Fruit fly (Drosophila melanogaster) whole organism, embryonic: ENCODE measurements around the gene Ubqn.

Source experiments
- BEAF-32 ChIP-seq: fragments of 200-800 bp; sonication (Bioruptor generic); optimal IDR thresholded peaks from 3 replicates; lab custom pipeline; 2017; ENCODE audit warnings: missing biosample characterization, missing genetic modification characterization, mild to moderate bottlenecking, moderate library complexity, missing genetic modification reagents
- Bgb ChIP-seq: fragments of 200-800 bp; sonication (Bioruptor generic); IDR thresholded peaks from 2 replicates; pipeline ENCODE4 v1.3.6; 2022; ENCODE audit warnings: missing biosample characterization, missing genetic modification characterization; ENCODE audit not compliant: partially characterized antibody
- CG11695 ChIP-seq: fragments of 200-800 bp; sonication (Bioruptor generic); IDR thresholded peaks from 3 replicates; pipeline ENCODE4 v1.3.6; 2022; ENCODE audit warnings: missing biosample characterization, missing genetic modification characterization
- CG13424 ChIP-seq: fragments of 200-800 bp; sonication (Bioruptor generic); optimal IDR thresholded peaks from 2 replicates; lab custom pipeline; 2019; ENCODE audit warnings: missing biosample characterization, mild to moderate bottlenecking, missing genetic modification characterization, moderate library complexity
- CG15514 ChIP-seq: fragments of 200-800 bp; sonication (Bioruptor generic); optimal IDR thresholded peaks from 3 replicates; lab custom pipeline; 2017; ENCODE audit warnings: missing biosample characterization, missing genetic modification characterization, mild to moderate bottlenecking, moderate library complexity, missing genetic modification reagents
- CG17912 ChIP-seq: fragments of 200-800 bp; sonication (Bioruptor generic); optimal IDR thresholded peaks from 2 replicates; lab custom pipeline; 2018; ENCODE audit warnings: missing biosample characterization, mild to moderate bottlenecking, missing genetic modification characterization
- CG30020 ChIP-seq: fragments of 200-800 bp; optimal IDR thresholded peaks from 2 replicates; lab custom pipeline; 2019; ENCODE audit warnings: missing biosample characterization, mild to moderate bottlenecking, missing genetic modification characterization, moderate library complexity
- CG30403 ChIP-seq: fragments of 200-800 bp; sonication (Bioruptor generic); optimal IDR thresholded peaks from 3 replicates; lab custom pipeline; 2016; ENCODE audit warnings: missing biosample characterization, missing genetic modification characterization
- CG31365 ChIP-seq: fragments of 200-800 bp; sonication (Bioruptor generic); optimal IDR thresholded peaks from 2 replicates; lab custom pipeline; 2018; ENCODE audit warnings: missing biosample characterization, mild to moderate bottlenecking, missing genetic modification characterization
- CG5180 ChIP-seq: fragments of 200-800 bp; sonication (Bioruptor generic); optimal IDR thresholded peaks from 3 replicates; lab custom pipeline; 2017; ENCODE audit warnings: missing biosample characterization, missing genetic modification characterization, mild to moderate bottlenecking, moderate library complexity, missing genetic modification reagents
- CG5953 ChIP-seq: fragments of 200-800 bp; sonication (Bioruptor generic); IDR thresholded peaks from 2 replicates; pipeline ENCODE4 v1.3.6; 2022; ENCODE audit warnings: missing biosample characterization, missing genetic modification characterization
- CG7963 ChIP-seq: fragments of 200-800 bp; sonication (Bioruptor generic); IDR thresholded peaks from 3 replicates; pipeline ENCODE4 v1.3.6; 2022; ENCODE audit warnings: missing biosample characterization, missing genetic modification characterization; ENCODE audit not compliant: partially characterized antibody
- CG7987 ChIP-seq: fragments of 200-800 bp; sonication (Bioruptor generic); optimal IDR thresholded peaks from 2 replicates; lab custom pipeline; 2018; ENCODE audit warnings: missing biosample characterization, mild to moderate bottlenecking, missing genetic modification characterization, moderate library complexity
- CG8290 ChIP-seq, 3 experiments: fragments of 200-800 bp; sonication (Bioruptor generic); optimal IDR thresholded peaks; 2 replicates each; lab custom pipeline; 2016 to 2019; ENCODE audit warnings: missing biosample characterization in 3 of 3, missing genetic modification characterization in 3 of 3, mild to moderate bottlenecking in 2 of 3, moderate library complexity in 1 of 3
- CG8765 ChIP-seq: fragments of 200-800 bp; sonication (Bioruptor generic); IDR thresholded peaks from 2 replicates; pipeline ENCODE4 v1.3.6; 2022; ENCODE audit warnings: missing biosample characterization, missing genetic modification characterization
- Dp ChIP-seq: fragments of 200-800 bp; sonication (Bioruptor generic); optimal IDR thresholded peaks from 2 replicates; lab custom pipeline; 2018; ENCODE audit warnings: missing biosample characterization, mild to moderate bottlenecking, missing genetic modification characterization, moderate library complexity
- Dref ChIP-seq: fragments of 200-800 bp; sonication (Bioruptor generic); IDR thresholded peaks from 2 replicates; pipeline ENCODE4 v1.3.6; 2022; ENCODE audit warnings: missing biosample characterization, missing genetic modification characterization
- Ets65A ChIP-seq: fragments of 200-800 bp; sonication (Bioruptor generic); peaks from one replicate; lab custom pipeline; 2016; ENCODE audit warnings: missing biosample characterization, missing genetic modification characterization
- HLH54F ChIP-seq: fragments of 200-800 bp; sonication (Bioruptor generic); optimal IDR thresholded peaks from 3 replicates; lab custom pipeline; 2016; ENCODE audit warnings: missing biosample characterization, missing genetic modification characterization
- MBD-R2 ChIP-seq: fragments of 200-800 bp; sonication (Bioruptor generic); IDR thresholded peaks from 2 replicates; pipeline ENCODE4 v1.3.6; 2022; ENCODE audit warnings: missing biosample characterization, missing genetic modification characterization
- Myb ChIP-seq: fragments of 200-800 bp; sonication (Bioruptor generic); optimal IDR thresholded peaks from 2 replicates; lab custom pipeline; 2016; ENCODE audit warnings: missing biosample characterization, missing genetic modification characterization
- Neu2 ChIP-seq: fragments of 200-800 bp; sonication (Bioruptor generic); optimal IDR thresholded peaks from 3 replicates; lab custom pipeline; 2016; ENCODE audit warnings: missing biosample characterization, missing genetic modification characterization, borderline replicate concordance
- NfI ChIP-seq: fragments of 200-800 bp; sonication (Bioruptor generic); optimal IDR thresholded peaks from 3 replicates; lab custom pipeline; 2018; ENCODE audit warnings: missing biosample characterization, mild to moderate bottlenecking, missing genetic modification characterization, moderate library complexity
- Rfx ChIP-seq: fragments of 200-800 bp; sonication (Bioruptor generic); IDR thresholded peaks from 2 replicates; pipeline ENCODE4 v1.3.6; 2022; ENCODE audit warnings: missing biosample characterization, missing genetic modification characterization
- Side ChIP-seq: fragments of 200-800 bp; sonication (Bioruptor generic); optimal IDR thresholded peaks from 2 replicates; lab custom pipeline; 2016; ENCODE audit warnings: missing biosample characterization, missing genetic modification characterization
- amos ChIP-seq: fragments of 200-800 bp; sonication (Bioruptor generic); IDR thresholded peaks from 2 replicates; pipeline ENCODE4 v1.3.6; 2022; ENCODE audit warnings: missing biosample characterization, missing genetic modification characterization; ENCODE audit not compliant: partially characterized antibody
- cato ChIP-seq: fragments of 200-800 bp; sonication (Bioruptor generic); optimal IDR thresholded peaks from 2 replicates; lab custom pipeline; 2016; ENCODE audit warnings: missing biosample characterization, missing genetic modification characterization, borderline replicate concordance
- chif ChIP-seq, 2 experiments: fragments of 200-800 bp; sonication (Bioruptor generic); optimal IDR thresholded peaks; 3 replicates each; lab custom pipeline; 2016; ENCODE audit warnings: missing biosample characterization in 2 of 2, missing genetic modification characterization in 2 of 2
- ci ChIP-seq: fragments of 200-800 bp; sonication (Bioruptor generic); IDR thresholded peaks from 3 replicates; pipeline ENCODE4 v1.3.6; 2022; ENCODE audit warnings: missing biosample characterization, missing genetic modification characterization
- corto ChIP-seq: fragments of 200-800 bp; sonication (Bioruptor generic); optimal IDR thresholded peaks from 2 replicates; lab custom pipeline; 2016; ENCODE audit warnings: missing biosample characterization, mild to moderate bottlenecking, missing genetic modification characterization, moderate library complexity
- crc ChIP-seq: fragments of 200-800 bp; sonication (Bioruptor generic); optimal IDR thresholded peaks from 2 replicates; lab custom pipeline; 2016; ENCODE audit warnings: missing biosample characterization, missing genetic modification characterization
- fd3F ChIP-seq: fragments of 200-800 bp; sonication (Bioruptor generic); optimal IDR thresholded peaks from 2 replicates; lab custom pipeline; 2018; ENCODE audit warnings: missing biosample characterization, mild to moderate bottlenecking, missing genetic modification characterization, moderate library complexity
- hkb ChIP-seq, 2 experiments: fragments of 200-800 bp in 1 of 2; fragments of >200 bp in 1 of 2; sonication (Bioruptor generic) in 1 of 2; IDR thresholded peaks in 1 of 2; optimal IDR thresholded peaks in 1 of 2; 2 replicates each; pipeline versions ENCODE4 v1.3.6 to Lab custom; 2017 to 2022; ENCODE audit warnings: missing biosample characterization in 1 of 2, missing genetic modification characterization in 1 of 2
- lmd ChIP-seq: fragments of 200-800 bp; sonication (Bioruptor generic); IDR thresholded peaks from 2 replicates; pipeline ENCODE4 v1.3.6; 2022; ENCODE audit warnings: missing biosample characterization, missing genetic modification characterization
- mam ChIP-seq: fragments of 200-800 bp; sonication (Bioruptor generic); optimal IDR thresholded peaks from 3 replicates; lab custom pipeline; 2016; ENCODE audit warnings: missing biosample characterization, missing genetic modification characterization
- nerfin-1 ChIP-seq: fragments of 200-800 bp; sonication (Bioruptor generic); optimal IDR thresholded peaks from 3 replicates; lab custom pipeline; 2019; ENCODE audit warnings: missing biosample characterization, mild to moderate bottlenecking, missing genetic modification characterization, moderate library complexity
- nerfin-2 ChIP-seq: fragments of 200-800 bp; sonication (Bioruptor generic); IDR thresholded peaks from 2 replicates; pipeline ENCODE4 v1.3.6; 2022; ENCODE audit warnings: missing biosample characterization, missing genetic modification characterization; ENCODE audit not compliant: partially characterized antibody
- row ChIP-seq: fragments of 200-800 bp; sonication (Bioruptor generic); IDR thresholded peaks from 3 replicates; pipeline ENCODE4 v1.3.6; 2022; ENCODE audit warnings: missing biosample characterization, missing genetic modification characterization
- sim ChIP-seq: fragments of 200-800 bp; sonication (Bioruptor generic); IDR thresholded peaks from 2 replicates; pipeline ENCODE4 v1.3.6; 2022; ENCODE audit warnings: missing biosample characterization, missing genetic modification characterization
- sqz ChIP-seq: fragments of 200-800 bp; sonication (Bioruptor generic); optimal IDR thresholded peaks from 3 replicates; lab custom pipeline; 2018; ENCODE audit warnings: missing biosample characterization, mild to moderate bottlenecking, missing genetic modification characterization
- tap ChIP-seq: fragments of 200-800 bp; optimal IDR thresholded peaks from 3 replicates; lab custom pipeline; 2019; ENCODE audit warnings: missing biosample characterization, mild to moderate bottlenecking, missing genetic modification characterization, moderate library complexity
- tin ChIP-seq: fragments of 200-800 bp; sonication (Bioruptor generic); optimal IDR thresholded peaks from 3 replicates; lab custom pipeline; 2016; ENCODE audit warnings: missing biosample characterization, missing genetic modification characterization
- trh ChIP-seq: fragments of 200-800 bp; sonication (Bioruptor generic); optimal IDR thresholded peaks from 2 replicates; lab custom pipeline; 2016; ENCODE audit warnings: missing biosample characterization, missing genetic modification characterization
- twi ChIP-seq: fragments of 200-800 bp; optimal IDR thresholded peaks from 2 replicates; lab custom pipeline; 2019; ENCODE audit warnings: missing biosample characterization, mild to moderate bottlenecking, missing genetic modification characterization, moderate library complexity
- vnd ChIP-seq: fragments of 200-800 bp; sonication (Bioruptor generic); IDR thresholded peaks from 3 replicates; pipeline ENCODE4 v1.3.6; 2022; ENCODE audit warnings: missing biosample characterization, missing genetic modification characterization; ENCODE audit not compliant: partially characterized antibody
- vvl ChIP-seq: fragments of 200-800 bp; sonication (Bioruptor generic); IDR thresholded peaks from 2 replicates; pipeline ENCODE4 v1.3.6; 2022; ENCODE audit warnings: missing biosample characterization, missing genetic modification characterization
- wek ChIP-seq: fragments of 200-800 bp; sonication (Bioruptor generic); optimal IDR thresholded peaks from 3 replicates; lab custom pipeline; 2018; ENCODE audit warnings: missing biosample characterization, mild to moderate bottlenecking, missing genetic modification characterization, moderate library complexity

Ubqn gene

dm6 chrX:19663859-19664728, 19.5 kb upstream of the Ubqn start, which contains the start of the genes CG14223 and Ssu72 (continued):
- TF ChIP-seq CG5180 (GFP tag; lab: Kevin White, UChicago) (no peak), Side (GFP tag; lab: Kevin White, UChicago) (no peak), BEAF-32 (GFP tag; lab: Kevin White, UChicago) (peak; percentile 73), CG17912 (GFP tag; lab: Kevin White, UChicago) (no peak), fd3F (no peak), nerfin-2 (GFP tag; lab: Robert Waterston, UW) (peak; percentile 70), Dp (GFP tag; lab: Kevin White, UChicago) (peak; percentile 86), sim (GFP tag; lab: Robert Waterston, UW) (no peak), twi (tag; lab: Kevin White, UChicago) (no peak), lmd (GFP tag; lab: Robert Waterston, UW) (no peak), CG7963 (GFP tag; lab: Robert Waterston, UW) (peak; percentile 57; the same call in 1 of the 3 replicates), Rfx (GFP tag; lab: Robert Waterston, UW) (peak; percentile 16; the same call in 1 of the 2 replicates), mam (peak; percentile 19), sqz (GFP tag; lab: Kevin White, UChicago) (no peak), Myb (GFP tag; lab: Kevin White, UChicago) (peak; percentile 71), corto (GFP tag; lab: Kevin White, UChicago) (no peak), CG8765 (no peak), wek (GFP tag; lab: Kevin White, UChicago) (no peak), chif (GFP tag; optimal IDR thresholded peaks at IDR 0.05; lab: Kevin White, UChicago) (no peak), tap (no peak), cato (GFP tag; lab: Kevin White, UChicago) (no peak), CG15514 (GFP tag; lab: Kevin White, UChicago) (peak; percentile 13), HLH54F (GFP tag; lab: Kevin White, UChicago) (peak; percentile 7), trh (GFP tag; lab: Kevin White, UChicago) (no peak), vnd (GFP tag; lab: Robert Waterston, UW) (peak; percentile 70), row (GFP tag; lab: Robert Waterston, UW) (peak; percentile 34), MBD-R2 (peak; percentile 45), CG7987 (GFP tag; lab: Kevin White, UChicago) (no peak), tin (GFP tag; lab: Kevin White, UChicago) (no peak), CG11695 (GFP tag; lab: Robert Waterston, UW) (no peak), CG13424 (tag; lab: Kevin White, UChicago) (no peak), NfI (GFP tag; lab: Kevin White, UChicago) (no peak), hkb (optimal IDR thresholded peaks at IDR 0.05; lab: Kevin White, UChicago) (no peak), hkb (GFP tag; IDR thresholded peaks at IDR 0.05; lab: Robert Waterston, UW) (no peak), CG30020 (no peak), crc (GFP tag; lab: Kevin White, UChicago) (no peak), CG8290 (GFP tag; optimal IDR thresholded peaks at IDR 0.05; lab: Kevin White, UChicago) (no peak), CG8290 (tag; optimal IDR thresholded peaks at IDR 0.05; lab: Kevin White, UChicago) (peak in 1 of 2 experiments; percentile 47), CG5953 (GFP tag; lab: Robert Waterston, UW) (no peak), CG30403 (GFP tag; lab: Kevin White, UChicago) (peak; percentile 29), Neu2 (GFP tag; lab: Kevin White, UChicago) (no peak), Bgb (GFP tag; lab: Robert Waterston, UW) (peak; percentile 81), amos (GFP tag; lab: Robert Waterston, UW) (peak; percentile 87), CG31365 (no peak), nerfin-1 (no peak), Dref (GFP tag; lab: Robert Waterston, UW) (peak; percentile 66), ci (GFP tag; lab: Robert Waterston, UW) (no peak), Ets65A (GFP tag; lab: Kevin White, UChicago) (peak; percentile 38), vvl (peak; percentile 32; the same call in 1 of the 2 replicates)
